Fruit fly (Drosophila melanogaster): ENCODE results near the gene Cul3.
A peak's percentile ranks its signal among the peaks of the same experiment; 100 is the strongest.

Gene Cul3

DNA sequence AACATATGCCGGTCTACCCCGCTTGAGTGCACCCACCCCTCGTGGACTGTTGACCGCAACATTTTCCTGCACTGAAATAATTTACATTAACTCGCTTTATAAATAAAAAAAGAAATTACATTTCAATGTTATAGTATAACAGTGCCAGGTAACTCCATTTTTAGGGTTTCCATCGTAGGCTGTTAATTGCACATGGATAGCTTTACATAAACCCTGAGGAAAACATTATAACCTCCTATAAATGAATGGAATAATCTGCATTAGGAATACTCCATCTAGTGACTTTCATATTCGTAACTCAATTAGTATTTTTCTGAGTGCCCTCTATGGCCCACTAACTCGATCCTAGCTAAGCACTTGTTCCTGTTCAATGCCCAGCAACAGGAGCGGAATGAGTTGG, 47.4 kb upstream of the Cul3 start:
- TF ChIP-seq Dif (GFP tag; optimal IDR thresholded peaks at IDR 0.05; ENCODE audit: partially characterized antibody) = no peak
- no peak for TF ChIP-seq br (GFP tag; optimal IDR thresholded peaks at IDR 0.05)
- TF ChIP-seq Sp1 (GFP tag; optimal IDR thresholded peaks at IDR 0.05) = no peak
- TF ChIP-seq dl (GFP tag; optimal IDR thresholded peaks at IDR 0.05; ENCODE audit: insufficient read depth in 1 of 2, partially characterized antibody in 2 of 2) = no peak

DNA sequence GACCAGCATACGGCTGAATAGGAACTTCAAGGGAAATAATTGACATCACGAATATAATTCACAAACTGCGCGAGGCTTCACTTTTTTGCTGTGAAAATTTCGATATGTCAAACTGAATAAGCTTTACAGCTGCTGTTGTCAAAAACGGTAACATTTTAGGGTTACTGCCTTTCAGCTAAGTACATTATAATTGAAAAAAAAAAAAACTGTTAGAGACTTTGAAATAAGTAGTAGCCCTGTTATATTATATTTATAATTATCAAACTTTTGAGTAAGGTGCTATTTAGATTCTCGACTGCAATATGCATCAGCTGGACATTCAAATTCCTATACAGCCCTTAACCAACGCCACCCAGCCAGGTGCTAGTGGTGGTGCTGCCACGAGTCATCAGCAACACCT, 47.0 kb upstream of the Cul3 start, which contains the start of gene nht:
nht (minus strand) TSS at position 101 of the 400 bp plus-strand sequence.
- TF ChIP-seq dl (GFP tag; optimal IDR thresholded peaks at IDR 0.05; ENCODE audit: insufficient read depth in 1 of 2, partially characterized antibody in 2 of 2) = no peak

DNA sequence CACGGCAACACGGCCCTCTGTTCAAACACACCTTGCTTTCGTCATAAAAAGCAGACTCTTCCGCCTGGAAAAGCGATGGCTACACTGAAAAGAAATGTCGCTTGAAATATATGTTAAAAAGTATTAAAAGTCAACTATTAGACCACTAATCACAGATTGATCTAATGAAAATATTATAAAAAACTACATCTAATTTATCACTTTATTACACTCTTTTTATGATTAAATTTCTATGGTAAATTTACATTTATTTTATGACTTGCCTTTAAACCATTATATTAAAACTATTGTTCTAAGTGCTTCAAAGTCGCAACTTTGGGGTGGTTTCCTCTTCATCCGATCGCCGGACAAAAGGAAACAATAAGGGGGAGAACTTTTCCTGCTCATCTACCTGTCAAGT, 44.6 kb upstream of the Cul3 start:
- no peak for TF ChIP-seq dl (GFP tag; optimal IDR thresholded peaks at IDR 0.05; ENCODE audit: insufficient read depth in 1 of 2, partially characterized antibody in 2 of 2)
- TF ChIP-seq CG9705 (GFP tag; optimal IDR thresholded peaks at IDR 0.05) = no peak
- TF ChIP-seq Dif (GFP tag; optimal IDR thresholded peaks at IDR 0.05; ENCODE audit: partially characterized antibody) = no peak
- no peak for TF ChIP-seq fru (GFP tag; optimal IDR thresholded peaks at IDR 0.05)
- TF ChIP-seq Hnf4 (GFP tag; optimal IDR thresholded peaks at IDR 0.05) = no peak
- no peak for TF ChIP-seq GATAd (GFP tag; optimal IDR thresholded peaks at IDR 0.05)

DNA sequence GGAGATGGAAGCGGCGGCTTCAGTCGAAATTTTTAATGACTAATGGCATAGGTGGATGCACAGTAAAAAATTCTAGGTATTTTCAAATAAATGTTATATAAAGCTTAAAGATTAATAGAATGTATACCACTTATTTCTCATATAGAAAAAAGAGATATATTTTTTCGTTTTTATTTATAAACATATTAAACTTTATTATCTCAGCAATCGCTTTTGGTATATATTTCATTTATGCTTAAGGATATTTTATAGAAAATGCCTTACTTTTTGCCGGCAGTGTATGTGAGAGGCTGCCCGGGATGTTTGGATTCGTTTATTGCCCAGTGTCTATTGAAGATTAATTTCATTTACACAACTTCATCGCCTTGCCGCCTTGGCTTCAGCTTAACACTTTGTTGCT, 43.1 kb upstream of the Cul3 start:
- TF ChIP-seq OdsH (GFP tag; optimal IDR thresholded peaks at IDR 0.05) = no peak
- TF ChIP-seq HLH106 (tag; optimal IDR thresholded peaks at IDR 0.05) = peak; percentile 12
- peak; percentile 4 for TF ChIP-seq h (GFP tag; optimal IDR thresholded peaks at IDR 0.05)
- no peak for TF ChIP-seq Vsx2 (GFP tag; optimal IDR thresholded peaks at IDR 0.05; ENCODE audit: partially characterized antibody)

DNA sequence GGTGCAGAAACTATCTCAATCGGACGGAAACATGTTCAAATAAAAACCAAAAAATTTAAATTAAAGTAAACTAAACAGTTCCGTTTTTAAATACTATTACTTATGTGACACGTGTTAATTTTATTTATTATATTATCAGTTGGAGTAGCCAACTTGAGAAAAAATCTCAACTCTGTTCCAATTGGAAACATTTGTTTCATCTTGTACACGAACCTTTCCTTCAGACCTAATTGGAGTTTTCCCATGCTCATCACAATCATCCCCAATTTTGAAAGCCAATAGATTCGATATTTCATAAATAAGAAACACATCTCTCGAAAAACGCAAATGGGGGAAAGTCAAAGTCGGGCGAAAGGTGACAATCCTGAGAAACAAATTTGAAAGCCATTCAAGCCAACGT, 35.0 kb upstream of the Cul3 start:
- TF ChIP-seq psq (GFP tag; optimal IDR thresholded peaks at IDR 0.05) (no peak), CG9705 (GFP tag; optimal IDR thresholded peaks at IDR 0.05) (no peak)

DNA sequence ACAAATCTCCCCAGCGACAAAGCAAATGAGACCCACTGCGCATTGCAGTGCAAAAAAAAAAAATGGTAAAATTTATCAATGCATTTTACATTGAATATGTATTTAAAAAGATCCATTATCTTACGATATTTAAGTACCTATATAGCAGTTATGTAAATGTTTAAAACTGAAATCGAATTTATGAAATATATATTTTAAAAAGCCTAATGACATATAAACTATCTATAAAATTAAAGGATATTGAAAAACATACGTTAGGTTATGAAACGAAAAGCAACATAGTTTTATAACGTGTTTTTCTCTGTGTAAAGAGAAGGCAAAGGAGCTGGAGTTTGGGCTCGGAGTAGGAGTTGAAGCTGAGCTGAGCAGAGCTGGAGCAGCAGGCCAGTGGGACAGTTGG, 32.5 kb upstream of the Cul3 start:
- TF ChIP-seq woc (GFP tag; optimal IDR thresholded peaks at IDR 0.05) = peak; percentile 62
- no peak for TF ChIP-seq GATAd (GFP tag; optimal IDR thresholded peaks at IDR 0.05)
- peak; percentile 28 for TF ChIP-seq Hnf4 (GFP tag; optimal IDR thresholded peaks at IDR 0.05)
- TF ChIP-seq dsf (GFP tag; optimal IDR thresholded peaks at IDR 0.05; ENCODE audit: borderline replicate concordance) = no peak
- TF ChIP-seq rgr (GFP tag; optimal IDR thresholded peaks at IDR 0.05) = peak; percentile 53
- peak; percentile 38 for TF ChIP-seq dmrt93B (GFP tag; optimal IDR thresholded peaks at IDR 0.05)
- TF ChIP-seq sv (GFP tag; optimal IDR thresholded peaks at IDR 0.05) = no peak
- no peak for TF ChIP-seq usp (GFP tag; optimal IDR thresholded peaks at IDR 0.05)
- peak; percentile 63 for TF ChIP-seq HLH106 (tag; optimal IDR thresholded peaks at IDR 0.05)
- peak in 1 of 2 experiments; percentile 67 for TF ChIP-seq foxo (GFP tag; optimal IDR thresholded peaks at IDR 0.05)
- no peak for TF ChIP-seq Abd-B (GFP tag; optimal IDR thresholded peaks at IDR 0.05)
- peak; percentile 23 for TF ChIP-seq ey (GFP tag; optimal IDR thresholded peaks at IDR 0.05)
- TF ChIP-seq fru (GFP tag; optimal IDR thresholded peaks at IDR 0.05) = peak; percentile 76
- peak; percentile 54 for TF ChIP-seq br (GFP tag; optimal IDR thresholded peaks at IDR 0.05)
- peak; percentile 33 for TF ChIP-seq Jra (GFP tag; optimal IDR thresholded peaks at IDR 0.05)
- peak; percentile 69 for TF ChIP-seq OdsH (GFP tag; optimal IDR thresholded peaks at IDR 0.05)
- peak; percentile 68 for TF ChIP-seq psq (GFP tag; optimal IDR thresholded peaks at IDR 0.05)
- TF ChIP-seq h (GFP tag; optimal IDR thresholded peaks at IDR 0.05) = peak; percentile 74
- TF ChIP-seq Dfd (GFP tag; optimal IDR thresholded peaks at IDR 0.05) = no peak
- peak; percentile 72 for TF ChIP-seq Sp1 (GFP tag; optimal IDR thresholded peaks at IDR 0.05)

DNA sequence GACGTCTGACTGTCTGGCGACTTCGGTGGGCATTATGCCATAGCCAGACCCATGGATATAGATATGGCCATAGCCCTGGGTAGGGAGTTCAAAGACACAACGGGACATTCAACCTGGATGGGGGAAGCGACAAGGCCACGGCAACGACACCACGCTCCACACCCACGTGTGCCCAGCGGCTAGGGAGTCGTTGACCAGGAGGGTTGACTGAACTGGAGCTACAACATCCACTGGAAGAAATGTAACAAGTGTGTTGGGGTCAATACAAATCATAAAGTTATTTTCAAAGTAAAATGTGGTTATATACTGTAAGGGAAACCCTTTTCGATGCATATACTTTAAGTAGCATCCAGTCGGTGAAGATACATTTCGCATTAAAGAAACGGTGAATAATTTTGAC, 30.0 kb upstream of the Cul3 start:
- TF ChIP-seq CG9705 (GFP tag; optimal IDR thresholded peaks at IDR 0.05) (no peak), tai (GFP tag; optimal IDR thresholded peaks at IDR 0.05) (no peak), Vsx2 (GFP tag; optimal IDR thresholded peaks at IDR 0.05; ENCODE audit: partially characterized antibody) (no peak), usp (GFP tag; optimal IDR thresholded peaks at IDR 0.05) (no peak), Dif (GFP tag; optimal IDR thresholded peaks at IDR 0.05; ENCODE audit: partially characterized antibody) (no peak), CG32264 (GFP tag; optimal IDR thresholded peaks at IDR 0.05) (no peak), br (GFP tag; optimal IDR thresholded peaks at IDR 0.05) (no peak), fru (GFP tag; optimal IDR thresholded peaks at IDR 0.05) (no peak), Hnf4 (GFP tag; optimal IDR thresholded peaks at IDR 0.05) (no peak)

Measured in whole organism, wandering third instar larva.